Fruit fly (Drosophila melanogaster) whole organism, embryonic: Measurements from ENCODE around the gene GAPsec.

ENCODE experiments used
- Abd-B ChIP-seq: fragments of 200-800 bp; sonication (Bioruptor generic); optimal IDR thresholded peaks from 2 replicates; lab custom pipeline; 2018; ENCODE audit warnings: missing biosample characterization, mild to moderate bottlenecking, missing genetic modification characterization, moderate library complexity
- Aef1 ChIP-seq: fragments of 200-800 bp; sonication (Bioruptor generic); IDR thresholded peaks from 3 replicates; pipeline ENCODE4 v1.3.6; 2022; ENCODE audit warnings: missing biosample characterization, missing genetic modification characterization
- Bdp1 ChIP-seq: fragments of 200-800 bp; sonication (Bioruptor generic); optimal IDR thresholded peaks from 3 replicates; lab custom pipeline; 2016; ENCODE audit warnings: missing biosample characterization, missing genetic modification characterization
- BtbVII ChIP-seq: fragments of 200-800 bp; sonication (Bioruptor generic); optimal IDR thresholded peaks from 3 replicates; lab custom pipeline; 2017; ENCODE audit warnings: missing biosample characterization, mild to moderate bottlenecking, missing genetic modification characterization
- CG10321 ChIP-seq: fragments of 200-800 bp; sonication (Bioruptor generic); IDR thresholded peaks from 2 replicates; pipeline ENCODE4 v1.3.6; 2022; ENCODE audit warnings: missing biosample characterization, missing genetic modification characterization
- CG10543 ChIP-seq: fragments of 200-800 bp; sonication (Bioruptor generic); optimal IDR thresholded peaks from 3 replicates; lab custom pipeline; 2017; ENCODE audit warnings: missing biosample characterization, mild to moderate bottlenecking, missing genetic modification characterization, moderate library complexity
- CG12299 ChIP-seq: fragments of 200-800 bp; sonication (Bioruptor generic); optimal IDR thresholded peaks from 2 replicates; lab custom pipeline; 2018; ENCODE audit warnings: missing biosample characterization, mild to moderate bottlenecking, missing genetic modification characterization
- CG15479 ChIP-seq: fragments of 200-800 bp; sonication (Bioruptor generic); optimal IDR thresholded peaks from 3 replicates; lab custom pipeline; 2019; ENCODE audit warnings: missing biosample characterization, mild to moderate bottlenecking, missing genetic modification characterization, moderate library complexity
- CG17385 ChIP-seq: fragments of 200-800 bp; sonication (Bioruptor generic); optimal IDR thresholded peaks from 3 replicates; lab custom pipeline; 2018; ENCODE audit warnings: missing biosample characterization, mild to moderate bottlenecking, missing genetic modification characterization
- CG2678 ChIP-seq: fragments of 200-800 bp; sonication (Bioruptor generic); optimal IDR thresholded peaks from 3 replicates; lab custom pipeline; 2019; ENCODE audit warnings: missing biosample characterization, mild to moderate bottlenecking, missing genetic modification characterization, moderate library complexity
- CG32532 ChIP-seq: fragments of 200-800 bp; sonication (Bioruptor generic); IDR thresholded peaks from 2 replicates; pipeline ENCODE4 v1.3.6; 2022; ENCODE audit warnings: missing biosample characterization, missing genetic modification characterization
- CG6765 ChIP-seq: fragments of 200-800 bp; sonication (Bioruptor generic); optimal IDR thresholded peaks from 3 replicates; lab custom pipeline; 2017; ENCODE audit warnings: missing biosample characterization, mild to moderate bottlenecking, missing genetic modification characterization
- CG8388 ChIP-seq: fragments of 200-800 bp; sonication (Bioruptor generic); optimal IDR thresholded peaks from 2 replicates; lab custom pipeline; 2019; ENCODE audit warnings: missing biosample characterization, mild to moderate bottlenecking, missing genetic modification characterization, moderate library complexity
- CG8478 ChIP-seq: fragments of >200 bp; optimal IDR thresholded peaks from 2 replicates; lab custom pipeline; 2018
- D ChIP-seq, 2 experiments: fragments of 200-800 bp in 1 of 2; fragments of >200 bp in 1 of 2; sonication (Bioruptor generic) in 1 of 2; optimal IDR thresholded peaks; 2 replicates in 1 of 2; 3 replicates in 1 of 2; lab custom pipeline; 2017; ENCODE audit warnings: mild to moderate bottlenecking in 1 of 2, missing biosample characterization in 1 of 2, missing genetic modification characterization in 1 of 2, missing genetic modification reagents in 1 of 2
- Dbx ChIP-seq: fragments of 200-800 bp; sonication (Bioruptor generic); IDR thresholded peaks from 3 replicates; pipeline ENCODE4 v1.3.6; 2022; ENCODE audit warnings: missing biosample characterization, missing genetic modification characterization
- Dll ChIP-seq: fragments of 200-800 bp; sonication (Bioruptor generic); IDR thresholded peaks from 4 replicates; pipeline ENCODE4 v1.3.6; 2022; ENCODE audit warnings: missing biosample characterization, missing genetic modification characterization; ENCODE audit not compliant: partially characterized antibody
- E2f2 ChIP-seq: fragments of 200-800 bp; sonication (Bioruptor generic); IDR thresholded peaks from 2 replicates; pipeline ENCODE4 v1.3.6; 2022; ENCODE audit warnings: missing biosample characterization, missing genetic modification characterization
- Eip74EF ChIP-seq, 2 experiments: fragments of 200-800 bp in 1 of 2; fragments of >200 bp in 1 of 2; sonication (Bioruptor generic) in 1 of 2; optimal IDR thresholded peaks; 2 replicates each; lab custom pipeline; 2017 to 2019; ENCODE audit warnings: missing biosample characterization in 2 of 2, missing genetic modification characterization in 2 of 2, mild to moderate bottlenecking in 1 of 2, moderate library complexity in 1 of 2
- Ets97D ChIP-seq: fragments of 200-800 bp; sonication (Bioruptor generic); optimal IDR thresholded peaks from 3 replicates; lab custom pipeline; 2016; ENCODE audit warnings: missing biosample characterization, missing genetic modification characterization
- HLH3B ChIP-seq: fragments of 200-800 bp; sonication (Bioruptor generic); IDR thresholded peaks from 2 replicates; pipeline ENCODE4 v1.3.6; 2022; ENCODE audit warnings: missing biosample characterization, missing genetic modification characterization
- HLH4C ChIP-seq: fragments of 200-800 bp; sonication (Bioruptor generic); IDR thresholded peaks from 3 replicates; pipeline ENCODE4 v1.3.6; 2022; ENCODE audit warnings: missing biosample characterization, missing genetic modification characterization; ENCODE audit not compliant: partially characterized antibody
- Hsf ChIP-seq: fragments of 200-800 bp; sonication (Bioruptor generic); optimal IDR thresholded peaks from 3 replicates; lab custom pipeline; 2016; ENCODE audit warnings: missing biosample characterization, missing genetic modification characterization
- NfI ChIP-seq: fragments of 200-800 bp; sonication (Bioruptor generic); optimal IDR thresholded peaks from 3 replicates; lab custom pipeline; 2018; ENCODE audit warnings: missing biosample characterization, mild to moderate bottlenecking, missing genetic modification characterization, moderate library complexity
- Xbp1 ChIP-seq: fragments of 200-800 bp; sonication (Bioruptor generic); optimal IDR thresholded peaks from 3 replicates; lab custom pipeline; 2016; ENCODE audit warnings: missing biosample characterization, mild to moderate bottlenecking, missing genetic modification characterization
- YL-1 ChIP-seq: fragments of 200-800 bp; sonication (Bioruptor generic); optimal IDR thresholded peaks from 3 replicates; lab custom pipeline; 2017; ENCODE audit warnings: missing biosample characterization, mild to moderate bottlenecking, missing genetic modification characterization
- bcd ChIP-seq: fragments of 200-800 bp; sonication (Bioruptor generic); optimal IDR thresholded peaks from 2 replicates; lab custom pipeline; 2017; ENCODE audit warnings: missing biosample characterization, mild to moderate bottlenecking, missing genetic modification characterization
- chn ChIP-seq: fragments of 200-800 bp; sonication (Bioruptor generic); optimal IDR thresholded peaks from 2 replicates; lab custom pipeline; 2016; ENCODE audit warnings: missing biosample characterization, missing genetic modification characterization
- da ChIP-seq: fragments of 200-800 bp; sonication (Bioruptor generic); optimal IDR thresholded peaks from 2 replicates; lab custom pipeline; 2016; ENCODE audit warnings: missing biosample characterization, missing genetic modification characterization
- dimm ChIP-seq: fragments of 200-800 bp; sonication (Bioruptor generic); IDR thresholded peaks from 2 replicates; pipeline ENCODE4 v1.3.6; 2022; ENCODE audit warnings: missing biosample characterization, missing genetic modification characterization
- disco-r ChIP-seq: fragments of 200-800 bp; sonication (Bioruptor generic); optimal IDR thresholded peaks from 2 replicates; lab custom pipeline; 2016; ENCODE audit warnings: missing biosample characterization, missing genetic modification characterization
- esg ChIP-seq: fragments of 200-800 bp; sonication (Bioruptor generic); conservative IDR thresholded peaks from 2 replicates; pipeline ENCODE4 v1.3.6; 2022; ENCODE audit warnings: missing biosample characterization, missing genetic modification characterization
- eve ChIP-seq, 2 experiments: fragments of >200 bp; optimal IDR thresholded peaks; 2 replicates each; lab custom pipeline; 2017; ENCODE audit warnings: missing biosample characterization in 2 of 2, missing genetic modification characterization in 2 of 2
- ftz-f1 ChIP-seq: fragments of 200-800 bp; sonication (Bioruptor generic); optimal IDR thresholded peaks from 2 replicates; lab custom pipeline; 2016; ENCODE audit warnings: missing biosample characterization, missing genetic modification characterization
- gro ChIP-seq: fragments of 200-800 bp; sonication (Bioruptor generic); optimal IDR thresholded peaks from 2 replicates; lab custom pipeline; 2016; ENCODE audit warnings: missing biosample characterization, missing genetic modification characterization
- gsb-n ChIP-seq: fragments of 200-800 bp; sonication (Bioruptor generic); optimal IDR thresholded peaks from 3 replicates; lab custom pipeline; 2018; ENCODE audit warnings: missing biosample characterization, mild to moderate bottlenecking, missing genetic modification characterization
- knrl ChIP-seq: fragments of 200-800 bp; sonication (Bioruptor generic); IDR thresholded peaks from 3 replicates; pipeline ENCODE4 v1.3.6; 2022; ENCODE audit warnings: missing biosample characterization, missing genetic modification characterization; ENCODE audit not compliant: partially characterized antibody
- lab ChIP-seq: fragments of 200-800 bp; sonication (Bioruptor generic); optimal IDR thresholded peaks from 3 replicates; lab custom pipeline; 2017; ENCODE audit warnings: missing biosample characterization, missing genetic modification characterization, mild to moderate bottlenecking, moderate library complexity, missing genetic modification reagents
- mirr ChIP-seq: fragments of 200-800 bp; sonication (Bioruptor generic); optimal IDR thresholded peaks from 3 replicates; lab custom pipeline; 2018; ENCODE audit warnings: missing biosample characterization, mild to moderate bottlenecking, missing genetic modification characterization
- nerfin-1 ChIP-seq: fragments of 200-800 bp; sonication (Bioruptor generic); optimal IDR thresholded peaks from 3 replicates; lab custom pipeline; 2019; ENCODE audit warnings: missing biosample characterization, mild to moderate bottlenecking, missing genetic modification characterization, moderate library complexity
- nmo ChIP-seq: fragments of 200-800 bp; sonication (Bioruptor generic); optimal IDR thresholded peaks from 2 replicates; lab custom pipeline; 2018; ENCODE audit warnings: missing biosample characterization, mild to moderate bottlenecking, missing genetic modification characterization, moderate library complexity
- peb ChIP-seq: fragments of 200-800 bp; sonication (Bioruptor generic); IDR thresholded peaks from 2 replicates; pipeline ENCODE4 v1.3.6; 2022; ENCODE audit warnings: missing biosample characterization, missing genetic modification characterization
- pita ChIP-seq: fragments of 200-800 bp; sonication (Bioruptor generic); optimal IDR thresholded peaks from 2 replicates; lab custom pipeline; 2017; ENCODE audit warnings: missing biosample characterization, mild to moderate bottlenecking, missing genetic modification characterization
- ranshi ChIP-seq: fragments of 200-800 bp; sonication (Bioruptor generic); IDR thresholded peaks from 2 replicates; pipeline ENCODE4 v1.3.6; 2022; ENCODE audit warnings: missing biosample characterization, missing genetic modification characterization
- sc ChIP-seq, 3 experiments: fragments of >200 bp in 2 of 3; fragments of 200-800 bp in 1 of 3; sonication (Bioruptor generic) in 1 of 3; optimal IDR thresholded peaks; 2 replicates in 2 of 3; 3 replicates in 1 of 3; lab custom pipeline; 2017; ENCODE audit warnings: mild to moderate bottlenecking in 1 of 3, missing biosample characterization in 1 of 3, missing genetic modification characterization in 1 of 3, missing genetic modification reagents in 1 of 3
- sr ChIP-seq: fragments of 200-800 bp; sonication (Bioruptor generic); IDR thresholded peaks from 3 replicates; pipeline ENCODE4 v1.3.6; 2022; ENCODE audit warnings: missing biosample characterization, missing genetic modification characterization
- vnd ChIP-seq: fragments of 200-800 bp; sonication (Bioruptor generic); IDR thresholded peaks from 3 replicates; pipeline ENCODE4 v1.3.6; 2022; ENCODE audit warnings: missing biosample characterization, missing genetic modification characterization; ENCODE audit not compliant: partially characterized antibody
- wdn ChIP-seq: fragments of 200-800 bp; sonication (Bioruptor generic); IDR thresholded peaks from 2 replicates; pipeline ENCODE4 v1.3.6; 2022; ENCODE audit warnings: missing biosample characterization, missing genetic modification characterization
- zfh2 ChIP-seq: fragments of 200-800 bp; sonication (Bioruptor generic); optimal IDR thresholded peaks from 2 replicates; lab custom pipeline; 2016; ENCODE audit warnings: missing biosample characterization, missing genetic modification characterization

Gene GAPsec

DNA sequence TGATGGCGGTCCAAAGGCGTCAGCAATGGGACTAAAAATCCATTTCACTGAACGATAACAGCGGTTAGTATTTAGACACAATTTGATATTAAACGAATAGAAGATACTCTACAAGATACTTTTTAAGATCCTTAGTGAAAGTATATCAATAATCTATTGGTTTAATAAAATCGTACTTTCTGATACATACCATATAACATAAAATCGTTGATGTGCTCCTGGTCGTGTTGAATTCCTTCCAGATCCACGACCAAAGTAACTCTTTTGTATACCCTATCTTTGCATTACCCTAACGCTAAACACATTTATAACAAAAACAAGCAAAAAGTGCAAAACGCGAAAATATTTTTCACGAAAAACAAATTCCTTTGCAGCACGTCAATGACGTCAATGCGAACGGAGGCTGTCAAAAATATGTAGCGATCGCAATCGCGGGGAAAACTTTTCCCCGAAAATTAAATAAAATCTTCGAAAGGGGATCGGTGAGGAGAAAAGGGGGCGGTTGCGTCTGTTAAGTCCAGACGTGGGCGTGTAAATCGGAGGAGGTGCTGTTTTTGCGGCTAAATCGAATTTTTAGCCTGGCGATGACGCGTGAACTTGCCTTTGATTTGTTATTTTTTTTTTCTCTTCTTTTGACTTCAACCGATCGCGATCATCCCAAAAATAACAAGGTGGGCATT, 31.7 kb upstream of the GAPsec start (continued):
- TF ChIP-seq pita (GFP tag; lab: Kevin White, UChicago) (no peak), CG10321 (GFP tag; lab: Robert Waterston, UW) (no peak), sr (peak; percentile 89), sc (optimal IDR thresholded peaks at IDR 0.05; lab: Kevin White, UChicago) (no peak), sc (GFP tag; optimal IDR thresholded peaks at IDR 0.05; lab: Kevin White, UChicago) (no peak), dimm (GFP tag; lab: Robert Waterston, UW) (no peak), esg (GFP tag; lab: Robert Waterston, UW) (no peak), HLH3B (GFP tag; lab: Robert Waterston, UW) (no peak), gro (GFP tag; lab: Kevin White, UChicago) (no peak), Dll (GFP tag; lab: Robert Waterston, UW) (no peak), bcd (GFP tag; lab: Kevin White, UChicago) (no peak), CG15479 (GFP tag; lab: Kevin White, UChicago) (no peak), chn (GFP tag; lab: Kevin White, UChicago) (no peak), Ets97D (GFP tag; lab: Kevin White, UChicago) (no peak), Hsf (no peak), lab (GFP tag; lab: Kevin White, UChicago) (peak; percentile 7), Aef1 (GFP tag; lab: Robert Waterston, UW) (no peak), BtbVII (GFP tag; lab: Kevin White, UChicago) (no peak), Dbx (GFP tag; lab: Robert Waterston, UW) (no peak), HLH4C (GFP tag; lab: Robert Waterston, UW) (no peak), da (GFP tag; lab: Kevin White, UChicago) (no peak), CG10543 (GFP tag; lab: Kevin White, UChicago) (peak; percentile 33), ftz-f1 (GFP tag; lab: Kevin White, UChicago) (no peak), Bdp1 (no peak), Xbp1 (no peak), ranshi (0 out of 2 replicates have a peak, but pooled peaks have one; percentile 9), Abd-B (GFP tag; lab: Kevin White, UChicago) (no peak), CG32532 (GFP tag; lab: Robert Waterston, UW) (peak; percentile 62), peb (GFP tag; lab: Robert Waterston, UW) (no peak), vnd (GFP tag; lab: Robert Waterston, UW) (no peak), wdn (no peak), Eip74EF (GFP tag; optimal IDR thresholded peaks at IDR 0.05; lab: Kevin White, UChicago) (no peak), gsb-n (tag; lab: Kevin White, UChicago) (no peak), D (optimal IDR thresholded peaks at IDR 0.05; lab: Kevin White, UChicago) (no peak), D (GFP tag; optimal IDR thresholded peaks at IDR 0.05; lab: Kevin White, UChicago) (no peak), nmo (GFP tag; lab: Kevin White, UChicago) (no peak), CG17385 (no peak), knrl (GFP tag; lab: Robert Waterston, UW) (no peak), CG6765 (GFP tag; lab: Kevin White, UChicago) (no peak), nerfin-1 (tag; lab: Kevin White, UChicago) (no peak), CG12299 (no peak), zfh2 (peak; percentile 33), disco-r (GFP tag; lab: Kevin White, UChicago) (no peak), NfI (GFP tag; lab: Kevin White, UChicago) (no peak), CG8478 (lab: Kevin White, UChicago) (no peak), CG2678 (tag; lab: Kevin White, UChicago) (no peak), E2f2 (no peak), eve (GFP tag; optimal IDR thresholded peaks at IDR 0.05; lab: Kevin White, UChicago) (no peak), mirr (GFP tag; lab: Kevin White, UChicago) (no peak), CG8388 (no peak), YL-1 (no peak)
